Worm (Caenorhabditis elegans) whole organism, mixed stage, embryonic: ENCODE data around the gene coa-1.

Source experiments
- drap-1 ChIP-seq: fragments of 200-800 bp; sonication (Bioruptor generic); optimal IDR thresholded peaks from 3 replicates; lab custom pipeline; 2018; ENCODE audit warnings: mild to moderate bottlenecking, missing genetic modification characterization, missing compliant biosample characterization
- elt-3 ChIP-seq: fragments of 150-350 bp; optimal IDR thresholded peaks from 2 replicates; lab custom pipeline; 2014; ENCODE audit warnings: missing biosample characterization, missing genetic modification characterization
- flh-1 ChIP-seq: fragments of 200-800 bp; sonication (Bioruptor generic); optimal IDR thresholded peaks from 2 replicates; lab custom pipeline; 2018; ENCODE audit warnings: mild to moderate bottlenecking, missing genetic modification characterization, moderate library complexity, missing compliant biosample characterization
- hlh-1 ChIP-seq: fragments of 150-350 bp; optimal IDR thresholded peaks from 2 replicates; lab custom pipeline; 2014; ENCODE audit warnings: missing biosample characterization, missing genetic modification reagents, missing genetic modification characterization
- mls-2 ChIP-seq: sonication (generic microtip); optimal IDR thresholded peaks from 2 replicates; lab custom pipeline; 2016; ENCODE audit warnings: mild to moderate bottlenecking, missing genetic modification characterization, moderate library complexity, missing compliant biosample characterization
- nhr-2 ChIP-seq: fragments of 150-350 bp; optimal IDR thresholded peaks from 2 replicates; lab custom pipeline; 2014; ENCODE audit warnings: missing biosample characterization, missing genetic modification characterization
- nhr-28 ChIP-seq: fragments of 150-350 bp; optimal IDR thresholded peaks from 2 replicates; lab custom pipeline; 2014; ENCODE audit warnings: missing biosample characterization, missing genetic modification characterization
- nhr-76 ChIP-seq: sonication (generic microtip); optimal IDR thresholded peaks from 2 replicates; lab custom pipeline; 2017; ENCODE audit warnings: missing biosample characterization, missing genetic modification characterization
- pha-4 ChIP-seq: fragments of 150-350 bp; optimal IDR thresholded peaks from 2 replicates; lab custom pipeline; 2018; ENCODE audit warnings: missing biosample characterization, missing genetic modification reagents, missing genetic modification characterization
- unc-39 ChIP-seq: fragments of 150-350 bp; optimal IDR thresholded peaks from 2 replicates; lab custom pipeline; 2014; ENCODE audit warnings: missing biosample characterization, missing genetic modification characterization
- unc-62 ChIP-seq: fragments of 150-350 bp; optimal IDR thresholded peaks from 2 replicates; lab custom pipeline; 2014; ENCODE audit warnings: missing biosample characterization, missing genetic modification reagents, missing genetic modification characterization
- ztf-11 ChIP-seq: fragments of 150-350 bp; optimal IDR thresholded peaks from 2 replicates; lab custom pipeline; 2014; ENCODE audit warnings: missing biosample characterization, missing genetic modification characterization

DNA sequence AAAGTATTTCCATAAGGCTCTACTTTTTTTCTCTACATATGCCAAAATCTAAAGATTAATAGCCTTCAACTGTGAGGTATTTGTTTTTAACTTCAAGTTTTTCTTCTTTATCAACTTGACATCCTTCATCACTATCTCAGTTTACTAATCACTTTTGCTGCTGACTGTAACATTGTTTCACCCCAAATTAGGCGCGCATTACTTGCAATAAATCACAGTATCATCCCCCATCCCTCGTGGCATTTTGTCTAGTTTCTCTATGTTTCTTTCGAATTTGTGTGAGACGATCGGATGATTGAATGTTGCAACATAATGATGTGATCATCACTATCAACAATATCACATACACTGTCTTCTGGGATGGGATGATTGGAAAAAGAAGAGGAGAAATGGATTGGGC is 42.4 kb downstream of the coa-1 start:
- TF ChIP-seq unc-39 (no peak), nhr-2 (tag; lab: Kevin White, UChicago) (no peak), elt-3 (tag; lab: Kevin White, UChicago) (peak; percentile 7), nhr-76 (tag; lab: Kevin White, UChicago) (no peak), pha-4 (no peak), drap-1 (GFP tag; lab: Kevin White, UChicago) (no peak), ztf-11 (tag; lab: Kevin White, UChicago) (no peak), unc-62 (no peak), nhr-28 (tag; lab: Kevin White, UChicago) (no peak), mls-2 (no peak), flh-1 (GFP tag; lab: Kevin White, UChicago) (no peak), hlh-1 (tag; lab: Kevin White, UChicago) (no peak)
